Worm (Caenorhabditis elegans) whole organism, young adult: ENCODE measurements around the gene Y17D7B.2.

Experiments used
- C06A6.2 ChIP-seq: fragments of 200-800 bp; sonication (Bioruptor generic); conservative IDR thresholded peaks from 2 replicates; pipeline ENCODE4 v1.3.6; 2022; ENCODE audit warnings: missing genetic modification characterization, missing compliant biosample characterization
- Y56A3A.18 ChIP-seq: fragments of 200-800 bp; sonication (Bioruptor generic); IDR thresholded peaks from 2 replicates; pipeline ENCODE4 v1.3.6; 2022; ENCODE audit warnings: missing genetic modification reagents, missing genetic modification characterization, missing compliant biosample characterization
- ama-1 ChIP-seq, 3 experiments: fragments of 150-350 bp in 1 of 3; sonication (generic microtip) in 2 of 3; optimal IDR thresholded peaks; 2 replicates each; lab custom pipeline; 2014 to 2018; ENCODE audit warnings: missing biosample characterization in 2 of 3, missing genetic modification characterization in 2 of 3, missing genetic modification reagents in 2 of 3
- aptf-3 ChIP-seq: fragments of 200-800 bp; sonication (Bioruptor generic); IDR thresholded peaks from 2 replicates; pipeline ENCODE4 v1.3.6; 2022; ENCODE audit warnings: missing genetic modification characterization, missing compliant biosample characterization
- bed-1 ChIP-seq: fragments of 200-800 bp; sonication (Bioruptor generic); IDR thresholded peaks from 2 replicates; pipeline ENCODE4 v1.3.6; 2022; ENCODE audit warnings: missing genetic modification reagents, missing genetic modification characterization, missing compliant biosample characterization
- hmg-20 ChIP-seq: fragments of 200-800 bp; sonication (Bioruptor generic); IDR thresholded peaks from 2 replicates; pipeline ENCODE4 v1.3.6; 2022; ENCODE audit warnings: missing genetic modification reagents, missing genetic modification characterization, missing compliant biosample characterization
- lin-54 ChIP-seq: fragments of 200-800 bp; sonication (Bioruptor generic); optimal IDR thresholded peaks from 2 replicates; lab custom pipeline; 2018; ENCODE audit warnings: mild to moderate bottlenecking, missing genetic modification characterization, missing compliant biosample characterization
- sea-2 ChIP-seq: fragments of 200-800 bp; sonication (Bioruptor generic); IDR thresholded peaks from 2 replicates; pipeline ENCODE4 v1.3.6; 2022; ENCODE audit warnings: missing genetic modification characterization, missing compliant biosample characterization
- snpc-1.1 ChIP-seq: sonication (generic microtip); optimal IDR thresholded peaks from 2 replicates; lab custom pipeline; 2017; ENCODE audit warnings: missing genetic modification characterization, mild to moderate bottlenecking, missing compliant biosample characterization, antibody characterized with exemption, moderate library complexity, missing genotype, missing genetic modification reagents; ENCODE audit not compliant: insufficient read depth
- unc-62 ChIP-seq: fragments of 150-350 bp; optimal IDR thresholded peaks from 2 replicates; lab custom pipeline; 2014; ENCODE audit warnings: missing biosample characterization, missing genetic modification reagents, missing genetic modification characterization
- ztf-26 ChIP-seq: sonication (generic microtip); optimal IDR thresholded peaks from 2 replicates; lab custom pipeline; 2017; ENCODE audit warnings: missing genetic modification characterization, missing compliant biosample characterization

- no peak for TF ChIP-seq ama-1 (optimal IDR thresholded peaks at IDR 0.05; lab: Kevin White, UChicago)
- no peak for TF ChIP-seq ama-1 (GFP tag; optimal IDR thresholded peaks at IDR 0.05; lab: Kevin White, UChicago)
- TF ChIP-seq lin-54: no peak
- TF ChIP-seq hmg-20 (GFP tag; lab: Robert Waterston, UW): no peak
- no peak for TF ChIP-seq bed-1 (GFP tag; lab: Robert Waterston, UW)
- TF ChIP-seq C06A6.2 (GFP tag; lab: Robert Waterston, UW): no peak
- TF ChIP-seq sea-2 (GFP tag; lab: Robert Waterston, UW): no peak
- TF ChIP-seq ztf-26 (tag; lab: Kevin White, UChicago): no peak
- no peak for TF ChIP-seq Y56A3A.18
- no peak for TF ChIP-seq unc-62 (GFP tag; lab: Kevin White, UChicago)
- no peak for TF ChIP-seq aptf-3 (GFP tag; lab: Robert Waterston, UW)
- no peak for TF ChIP-seq snpc-1.1 (tag; lab: Kevin White, UChicago)
Observed at ce11 chrV:18819643-18820042, 32.1 kb downstream of the Y17D7B.2 start, which contains the start of gene ncs-5.
